Fruit fly (Drosophila melanogaster) whole organism, embryonic: Measurements from ENCODE around the gene CG6497.
A peak's percentile ranks its signal among the peaks of the same experiment; 100 is the strongest.

ENCODE experiments used
- BtbVII ChIP-seq: fragments of 200-800 bp; sonication (Bioruptor generic); optimal IDR thresholded peaks from 3 replicates; lab custom pipeline; 2017; ENCODE audit warnings: missing biosample characterization, mild to moderate bottlenecking, missing genetic modification characterization
- CG10267 ChIP-seq: fragments of 200-800 bp; sonication (Bioruptor generic); optimal IDR thresholded peaks from 2 replicates; lab custom pipeline; 2018; ENCODE audit warnings: missing biosample characterization, mild to moderate bottlenecking, missing genetic modification characterization, moderate library complexity
- CG10274 ChIP-seq: fragments of 200-800 bp; sonication (Bioruptor generic); optimal IDR thresholded peaks from 3 replicates; lab custom pipeline; 2017; ENCODE audit warnings: missing biosample characterization, mild to moderate bottlenecking, missing genetic modification characterization
- CG10565 ChIP-seq: fragments of 200-800 bp; sonication (Bioruptor generic); optimal IDR thresholded peaks from 3 replicates; lab custom pipeline; 2016; ENCODE audit warnings: missing biosample characterization, mild to moderate bottlenecking, missing genetic modification characterization
- CG12155 ChIP-seq: fragments of 200-800 bp; sonication (Bioruptor generic); optimal IDR thresholded peaks from 3 replicates; lab custom pipeline; 2016; ENCODE audit warnings: missing biosample characterization, missing genetic modification characterization
- CG12236 ChIP-seq: fragments of 200-800 bp; sonication (Bioruptor generic); optimal IDR thresholded peaks from 2 replicates; lab custom pipeline; 2016; ENCODE audit warnings: missing biosample characterization, missing genetic modification characterization
- CG12744 ChIP-seq: fragments of 200-800 bp; sonication (Bioruptor generic); optimal IDR thresholded peaks from 2 replicates; lab custom pipeline; 2016; ENCODE audit warnings: missing biosample characterization, missing genetic modification characterization
- CG13123 ChIP-seq: fragments of 200-800 bp; sonication (Bioruptor generic); optimal IDR thresholded peaks from 2 replicates; lab custom pipeline; 2016; ENCODE audit warnings: missing biosample characterization, missing genetic modification characterization
- CG13296 ChIP-seq: fragments of 200-800 bp; sonication (Bioruptor generic); optimal IDR thresholded peaks from 3 replicates; lab custom pipeline; 2018; ENCODE audit warnings: missing biosample characterization, mild to moderate bottlenecking, missing genetic modification characterization
- CG15514 ChIP-seq: fragments of 200-800 bp; sonication (Bioruptor generic); optimal IDR thresholded peaks from 3 replicates; lab custom pipeline; 2017; ENCODE audit warnings: missing biosample characterization, missing genetic modification characterization, mild to moderate bottlenecking, moderate library complexity, missing genetic modification reagents
- CG1647 ChIP-seq: fragments of 200-800 bp; sonication (Bioruptor generic); optimal IDR thresholded peaks from 3 replicates; lab custom pipeline; 2016; ENCODE audit warnings: missing biosample characterization, missing genetic modification characterization
- CG16813 ChIP-seq: fragments of 200-800 bp; sonication (Bioruptor generic); IDR thresholded peaks from 3 replicates; pipeline ENCODE4 v1.3.6; 2022; ENCODE audit warnings: missing biosample characterization, missing genetic modification characterization; ENCODE audit not compliant: partially characterized antibody
- CG3281 ChIP-seq: fragments of 200-800 bp; sonication (Bioruptor generic); optimal IDR thresholded peaks from 3 replicates; lab custom pipeline; 2017; ENCODE audit warnings: missing biosample characterization, mild to moderate bottlenecking, missing genetic modification characterization
- CG6272 ChIP-seq: fragments of 200-800 bp; sonication (Bioruptor generic); IDR thresholded peaks from 2 replicates; pipeline ENCODE4 v1.3.6; 2022; ENCODE audit warnings: missing biosample characterization, missing genetic modification characterization
- CG6689 ChIP-seq: fragments of 200-800 bp; sonication (Bioruptor generic); IDR thresholded peaks from 2 replicates; pipeline ENCODE4 v1.3.6; 2022; ENCODE audit warnings: missing biosample characterization, missing genetic modification characterization
- CG9437 ChIP-seq: fragments of 200-800 bp; sonication (Bioruptor generic); optimal IDR thresholded peaks from 2 replicates; lab custom pipeline; 2018; ENCODE audit warnings: missing biosample characterization, mild to moderate bottlenecking, missing genetic modification characterization
- CG9817 ChIP-seq: fragments of 200-800 bp; sonication (Bioruptor generic); optimal IDR thresholded peaks from 2 replicates; lab custom pipeline; 2018; ENCODE audit warnings: missing biosample characterization, mild to moderate bottlenecking, missing genetic modification characterization, moderate library complexity
- CTCF ChIP-seq: fragments of 200-800 bp; sonication (Bioruptor generic); optimal IDR thresholded peaks from 2 replicates; lab custom pipeline; 2017; ENCODE audit warnings: missing biosample characterization, mild to moderate bottlenecking, missing genetic modification characterization, moderate library complexity
- CoRest ChIP-seq: fragments of 200-800 bp; sonication (Bioruptor generic); optimal IDR thresholded peaks from 3 replicates; lab custom pipeline; 2018; ENCODE audit warnings: missing biosample characterization, mild to moderate bottlenecking, missing genetic modification characterization, moderate library complexity
- D19B ChIP-seq: fragments of 200-800 bp; sonication (Bioruptor generic); optimal IDR thresholded peaks from 2 replicates; lab custom pipeline; 2017; ENCODE audit warnings: missing biosample characterization, mild to moderate bottlenecking, missing genetic modification characterization
- Deaf1 ChIP-seq: fragments of 200-800 bp; optimal IDR thresholded peaks from 3 replicates; lab custom pipeline; 2019; ENCODE audit warnings: missing biosample characterization, mild to moderate bottlenecking, missing genetic modification characterization, moderate library complexity
- Ets97D ChIP-seq: fragments of 200-800 bp; sonication (Bioruptor generic); optimal IDR thresholded peaks from 3 replicates; lab custom pipeline; 2016; ENCODE audit warnings: missing biosample characterization, missing genetic modification characterization
- Gsc ChIP-seq: fragments of 200-800 bp; sonication (Bioruptor generic); IDR thresholded peaks from 2 replicates; pipeline ENCODE4 v1.3.6; 2022; ENCODE audit warnings: missing biosample characterization, missing genetic modification characterization
- H15 ChIP-seq: fragments of 200-800 bp; sonication (Bioruptor generic); IDR thresholded peaks from 3 replicates; pipeline ENCODE4 v1.3.6; 2022; ENCODE audit warnings: missing biosample characterization, missing genetic modification characterization
- Hey ChIP-seq: fragments of 200-800 bp; sonication (Bioruptor generic); optimal IDR thresholded peaks from 3 replicates; lab custom pipeline; 2018; ENCODE audit warnings: missing biosample characterization, mild to moderate bottlenecking, missing genetic modification characterization
- Hr51 ChIP-seq, 2 experiments: fragments of 200-800 bp; sonication (Bioruptor generic); optimal IDR thresholded peaks; 2 replicates in 1 of 2; 3 replicates in 1 of 2; lab custom pipeline; 2016 to 2018; ENCODE audit warnings: missing biosample characterization in 2 of 2, missing genetic modification characterization in 2 of 2, mild to moderate bottlenecking in 1 of 2, moderate library complexity in 1 of 2
- Lim3 ChIP-seq: fragments of 200-800 bp; sonication (Bioruptor generic); IDR thresholded peaks from 2 replicates; pipeline ENCODE4 v1.3.6; 2022; ENCODE audit warnings: missing biosample characterization, missing genetic modification characterization
- Mes4 ChIP-seq: fragments of 200-800 bp; sonication (Bioruptor generic); optimal IDR thresholded peaks from 2 replicates; lab custom pipeline; 2016; ENCODE audit warnings: missing biosample characterization, missing genetic modification characterization
- Myb ChIP-seq: fragments of 200-800 bp; sonication (Bioruptor generic); optimal IDR thresholded peaks from 2 replicates; lab custom pipeline; 2016; ENCODE audit warnings: missing biosample characterization, missing genetic modification characterization
- Scr ChIP-seq: fragments of 200-800 bp; sonication (Bioruptor generic); IDR thresholded peaks from 2 replicates; pipeline ENCODE4 v1.3.6; 2022; ENCODE audit warnings: missing biosample characterization, missing genetic modification characterization; ENCODE audit not compliant: partially characterized antibody
- Tbp ChIP-seq: fragments of >200 bp; optimal IDR thresholded peaks from 2 replicates; lab custom pipeline; 2018; ENCODE audit warnings: missing biosample characterization, missing genetic modification characterization
- Xbp1 ChIP-seq: fragments of 200-800 bp; sonication (Bioruptor generic); optimal IDR thresholded peaks from 3 replicates; lab custom pipeline; 2016; ENCODE audit warnings: missing biosample characterization, mild to moderate bottlenecking, missing genetic modification characterization
- br ChIP-seq: fragments of >200 bp; optimal IDR thresholded peaks from 2 replicates; lab custom pipeline; 2017
- caup ChIP-seq: fragments of 200-800 bp; sonication (Bioruptor generic); optimal IDR thresholded peaks from 3 replicates; lab custom pipeline; 2017; ENCODE audit warnings: missing biosample characterization, mild to moderate bottlenecking, missing genetic modification characterization, moderate library complexity; ENCODE audit not compliant: severe bottlenecking
- crol ChIP-seq: fragments of 200-800 bp; sonication (Bioruptor generic); IDR thresholded peaks from 2 replicates; pipeline ENCODE4 v1.3.6; 2022; ENCODE audit warnings: missing biosample characterization, missing genetic modification characterization
- crp ChIP-seq, 2 experiments: fragments of 200-800 bp; sonication (Bioruptor generic); optimal IDR thresholded peaks; 2 replicates in 1 of 2; 3 replicates in 1 of 2; lab custom pipeline; 2017; ENCODE audit warnings: missing biosample characterization in 2 of 2, missing genetic modification characterization in 2 of 2, mild to moderate bottlenecking in 1 of 2, moderate library complexity in 1 of 2
- cwo ChIP-seq: fragments of 200-800 bp; sonication (Bioruptor generic); optimal IDR thresholded peaks from 3 replicates; lab custom pipeline; 2017; ENCODE audit warnings: missing biosample characterization, missing genetic modification characterization, mild to moderate bottlenecking, moderate library complexity, missing genetic modification reagents
- fru ChIP-seq: fragments of >200 bp; optimal IDR thresholded peaks from 2 replicates; lab custom pipeline; 2017
- fu2 ChIP-seq: fragments of 200-800 bp; sonication (Bioruptor generic); optimal IDR thresholded peaks from 2 replicates; lab custom pipeline; 2016; ENCODE audit warnings: missing biosample characterization, missing genetic modification characterization
- h ChIP-seq: fragments of >200 bp; optimal IDR thresholded peaks from 2 replicates; lab custom pipeline; 2017
- hb ChIP-seq: fragments of 200-800 bp; sonication (Bioruptor generic); IDR thresholded peaks from 3 replicates; pipeline ENCODE4 v1.3.6; 2022; ENCODE audit warnings: missing biosample characterization, missing genetic modification characterization; ENCODE audit not compliant: partially characterized antibody
- kah ChIP-seq: fragments of 200-800 bp; sonication (Bioruptor generic); optimal IDR thresholded peaks from 2 replicates; lab custom pipeline; 2018; ENCODE audit warnings: missing biosample characterization, mild to moderate bottlenecking, missing genetic modification characterization
- lab ChIP-seq: fragments of 200-800 bp; sonication (Bioruptor generic); optimal IDR thresholded peaks from 3 replicates; lab custom pipeline; 2017; ENCODE audit warnings: missing biosample characterization, missing genetic modification characterization, mild to moderate bottlenecking, moderate library complexity, missing genetic modification reagents
- mirr ChIP-seq: fragments of 200-800 bp; sonication (Bioruptor generic); optimal IDR thresholded peaks from 3 replicates; lab custom pipeline; 2018; ENCODE audit warnings: missing biosample characterization, mild to moderate bottlenecking, missing genetic modification characterization
- pnt ChIP-seq: fragments of 200-800 bp; sonication (Bioruptor generic); optimal IDR thresholded peaks from 3 replicates; lab custom pipeline; 2016; ENCODE audit warnings: missing biosample characterization, missing genetic modification characterization
- ssp ChIP-seq: fragments of 200-800 bp; sonication (Bioruptor generic); IDR thresholded peaks from 2 replicates; pipeline ENCODE4 v1.3.6; 2022; ENCODE audit warnings: missing biosample characterization, missing genetic modification characterization
- stwl ChIP-seq: fragments of 200-800 bp; sonication (Bioruptor generic); optimal IDR thresholded peaks from 3 replicates; lab custom pipeline; 2018; ENCODE audit warnings: missing biosample characterization, mild to moderate bottlenecking, missing genetic modification characterization, moderate library complexity
- toy ChIP-seq: fragments of 200-800 bp; sonication (Bioruptor generic); IDR thresholded peaks from 2 replicates; pipeline ENCODE4 v1.3.6; 2022; ENCODE audit warnings: missing biosample characterization, missing genetic modification characterization
- tup ChIP-seq: fragments of 200-800 bp; sonication (Bioruptor generic); optimal IDR thresholded peaks from 2 replicates; lab custom pipeline; 2016; ENCODE audit warnings: missing biosample characterization, mild to moderate bottlenecking, missing genetic modification characterization, moderate library complexity
- unpg ChIP-seq: fragments of 200-800 bp; sonication (Bioruptor generic); optimal IDR thresholded peaks from 3 replicates; lab custom pipeline; 2018; ENCODE audit warnings: missing biosample characterization, mild to moderate bottlenecking, missing genetic modification characterization, moderate library complexity
- vfl ChIP-seq: fragments of 200-800 bp; sonication (Bioruptor generic); optimal IDR thresholded peaks from 2 replicates; lab custom pipeline; 2016; ENCODE audit warnings: missing biosample characterization, missing genetic modification characterization
- vnd ChIP-seq: fragments of 200-800 bp; sonication (Bioruptor generic); IDR thresholded peaks from 3 replicates; pipeline ENCODE4 v1.3.6; 2022; ENCODE audit warnings: missing biosample characterization, missing genetic modification characterization; ENCODE audit not compliant: partially characterized antibody
- zen ChIP-seq: fragments of 200-800 bp; sonication (Bioruptor generic); optimal IDR thresholded peaks from 3 replicates; lab custom pipeline; 2018; ENCODE audit warnings: missing biosample characterization, mild to moderate bottlenecking, missing genetic modification characterization, moderate library complexity

CG6497 gene

dm6 chr3L:17209402-17209801, 44.3 kb downstream of the CG6497 start (continued):
- no peak for TF ChIP-seq toy (GFP tag; lab: Robert Waterston, UW)
- 0 out of 2 replicates have a peak, but pooled peaks have one; percentile 18 for TF ChIP-seq CG6689 (GFP tag; lab: Robert Waterston, UW)
- TF ChIP-seq ssp (GFP tag; lab: Robert Waterston, UW) = peak; percentile 29; the same call in 1 of the 2 replicates
- peak; percentile 12 for TF ChIP-seq Xbp1
- TF ChIP-seq hb (GFP tag; lab: Robert Waterston, UW) = no peak
- no peak for TF ChIP-seq Scr (GFP tag; lab: Robert Waterston, UW)
- TF ChIP-seq CG9817 = no peak
- TF ChIP-seq Myb (GFP tag; lab: Kevin White, UChicago) = no peak
- no peak for TF ChIP-seq Mes4 (GFP tag; lab: Kevin White, UChicago)
- TF ChIP-seq Lim3 = no peak
- no peak for TF ChIP-seq crol (GFP tag; lab: Robert Waterston, UW)
- TF ChIP-seq pnt (GFP tag; lab: Kevin White, UChicago) = no peak
- TF ChIP-seq tup (GFP tag; lab: Kevin White, UChicago) = no peak
- TF ChIP-seq CG12744 (GFP tag; lab: Kevin White, UChicago) = no peak
- TF ChIP-seq fu2 (GFP tag; lab: Kevin White, UChicago) = no peak
- TF ChIP-seq CG10267 (tag; lab: Kevin White, UChicago) = no peak
- peak; percentile 47 for TF ChIP-seq zen
- no peak for TF ChIP-seq kah (GFP tag; lab: Kevin White, UChicago)
- TF ChIP-seq stwl (tag; lab: Kevin White, UChicago) = no peak
- no peak for TF ChIP-seq CG10274 (GFP tag; lab: Kevin White, UChicago)
- peak in 1 of 2 experiments; percentile 28 for TF ChIP-seq Hr51 (GFP tag; optimal IDR thresholded peaks at IDR 0.05; lab: Kevin White, UChicago)
- TF ChIP-seq CTCF = no peak
- TF ChIP-seq CoRest = no peak
- TF ChIP-seq fru (lab: Kevin White, UChicago) = no peak
- no peak for TF ChIP-seq CG1647 (GFP tag; lab: Kevin White, UChicago)
- no peak for TF ChIP-seq CG13296 (GFP tag; lab: Kevin White, UChicago)
- TF ChIP-seq br (lab: Kevin White, UChicago) = no peak
- no peak for TF ChIP-seq vnd
- TF ChIP-seq lab = peak; percentile 16
- TF ChIP-seq Hey (tag; lab: Kevin White, UChicago) = no peak
- no peak for TF ChIP-seq Gsc (GFP tag; lab: Robert Waterston, UW)
- TF ChIP-seq CG16813 = no peak
- no peak for TF ChIP-seq H15
- no peak for TF ChIP-seq BtbVII
- TF ChIP-seq caup (GFP tag; lab: Kevin White, UChicago) = no peak
- TF ChIP-seq Ets97D = no peak
- no peak for TF ChIP-seq Tbp
- TF ChIP-seq Deaf1 = no peak
- TF ChIP-seq mirr (GFP tag; lab: Kevin White, UChicago) = no peak
- TF ChIP-seq CG15514 (GFP tag; lab: Kevin White, UChicago) = no peak
- no peak for TF ChIP-seq CG13123 (GFP tag; lab: Kevin White, UChicago)
- no peak for TF ChIP-seq cwo
- TF ChIP-seq CG3281 (GFP tag; lab: Kevin White, UChicago) = no peak
- no peak for TF ChIP-seq crp (GFP tag; optimal IDR thresholded peaks at IDR 0.05; lab: Kevin White, UChicago)
- no peak for TF ChIP-seq CG12236 (GFP tag; lab: Kevin White, UChicago)
- peak; percentile 15 for TF ChIP-seq unpg (GFP tag; lab: Kevin White, UChicago)
- no peak for TF ChIP-seq D19B (GFP tag; lab: Kevin White, UChicago)
- no peak for TF ChIP-seq vfl
- TF ChIP-seq h (lab: Kevin White, UChicago) = no peak
- no peak for TF ChIP-seq CG12155 (GFP tag; lab: Kevin White, UChicago)
- TF ChIP-seq CG9437 (GFP tag; lab: Kevin White, UChicago) = no peak
- no peak for TF ChIP-seq CG6272 (GFP tag; lab: Robert Waterston, UW)
- TF ChIP-seq CG10565 = no peak
